Worm (Caenorhabditis elegans): Measurements from ENCODE around the gene sra-14.

DNA sequence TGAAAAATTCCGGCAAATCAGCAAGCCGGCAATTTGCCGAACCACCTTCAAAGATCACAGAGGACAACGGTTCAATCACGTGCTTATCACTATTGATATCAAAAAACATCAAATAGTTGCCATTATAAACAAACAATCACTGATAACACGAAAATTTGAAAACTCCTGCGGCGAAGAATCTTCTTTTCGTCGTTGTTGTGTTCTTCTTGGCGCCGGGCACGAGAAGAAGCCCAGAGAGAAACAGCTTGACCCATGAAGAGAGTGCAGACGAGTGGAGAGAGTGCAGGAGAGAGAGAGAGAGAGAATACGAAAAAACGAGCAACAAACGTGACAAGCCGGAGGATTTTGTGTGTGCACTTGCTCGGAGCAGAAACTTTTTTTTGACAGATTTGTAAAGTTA, 6.4 kb upstream of the sra-14 start:
- TF ChIP-seq ccch-3 (GFP tag; optimal IDR thresholded peaks at IDR 0.05) (no peak), rec-8 (tag; optimal IDR thresholded peaks at IDR 0.05) (no peak), let-526 (GFP tag; IDR thresholded peaks at IDR 0.05) (no peak), ceh-91 (GFP tag; IDR thresholded peaks at IDR 0.05) (no peak)
